Fruit fly (Drosophila melanogaster): ENCODE data around the gene CG4995.

CG4995 gene

DNA sequence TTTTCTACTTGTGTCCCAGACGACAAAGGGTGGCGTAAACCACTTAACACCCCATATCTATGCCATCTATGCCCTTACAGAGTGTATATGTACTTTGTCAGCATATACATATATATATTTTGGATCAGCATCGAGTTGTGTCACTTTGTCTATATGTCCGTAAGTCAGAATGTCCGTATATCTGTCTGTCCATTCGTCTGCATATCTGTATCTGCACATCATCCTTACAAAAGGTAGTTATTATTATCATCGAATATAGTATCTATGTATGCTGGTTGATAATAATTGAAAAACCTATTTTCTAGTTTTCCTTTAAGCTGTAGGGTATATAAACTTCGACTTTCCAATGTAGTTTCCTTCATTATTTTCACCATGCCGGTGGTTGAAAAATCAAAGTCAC is 28.9 kb downstream of the CG4995 start (continued):
- TF ChIP-seq CG10431 (GFP tag; optimal IDR thresholded peaks at IDR 0.05): no peak
- no peak for TF ChIP-seq CG5245 (GFP tag; optimal IDR thresholded peaks at IDR 0.05)
- no peak for TF ChIP-seq BEAF-32 (GFP tag; optimal IDR thresholded peaks at IDR 0.05)
- TF ChIP-seq z (GFP tag; IDR thresholded peaks at IDR 0.05): no peak
- no peak for TF ChIP-seq tna (GFP tag; IDR thresholded peaks at IDR 0.05; ENCODE audit: partially characterized antibody)
- no peak for TF ChIP-seq ham (GFP tag; IDR thresholded peaks at IDR 0.05)
- TF ChIP-seq Oli (tag; optimal IDR thresholded peaks at IDR 0.05): peak; percentile 25
- no peak for TF ChIP-seq pan (optimal IDR thresholded peaks at IDR 0.05)
- no peak for TF ChIP-seq pan (GFP tag; optimal IDR thresholded peaks at IDR 0.05 in 1 of 2, IDR thresholded peaks at IDR 0.05 in 1 of 2)
- no peak for TF ChIP-seq abd-A (tag; optimal IDR thresholded peaks at IDR 0.05)
- TF ChIP-seq CG13424 (tag; optimal IDR thresholded peaks at IDR 0.05): peak; percentile 30
- peak; percentile 44; the same call in 1 of the 3 replicates for TF ChIP-seq CG17361 (GFP tag; IDR thresholded peaks at IDR 0.05)
- no peak for TF ChIP-seq CG16779 (GFP tag; IDR thresholded peaks at IDR 0.05)
- no peak for TF ChIP-seq Bgb (GFP tag; IDR thresholded peaks at IDR 0.05; ENCODE audit: partially characterized antibody)
- TF ChIP-seq D19A (tag; optimal IDR thresholded peaks at IDR 0.05): peak; percentile 99
- TF ChIP-seq CG18599 (GFP tag; optimal IDR thresholded peaks at IDR 0.05): no peak
- no peak for TF ChIP-seq ERR (GFP tag; optimal IDR thresholded peaks at IDR 0.05)
- TF ChIP-seq CG4282 (GFP tag; optimal IDR thresholded peaks at IDR 0.05): no peak
- TF ChIP-seq ci (GFP tag; IDR thresholded peaks at IDR 0.05): no peak
- no peak for TF ChIP-seq fu2 (GFP tag; optimal IDR thresholded peaks at IDR 0.05)
- TF ChIP-seq Atf-2 (GFP tag; optimal IDR thresholded peaks at IDR 0.05): no peak
- no peak for TF ChIP-seq CG8765 (GFP tag; IDR thresholded peaks at IDR 0.05)
- TF ChIP-seq Side (GFP tag; optimal IDR thresholded peaks at IDR 0.05): no peak
- no peak for TF ChIP-seq chm (GFP tag; IDR thresholded peaks at IDR 0.05)
- TF ChIP-seq CG13287 (GFP tag; IDR thresholded peaks at IDR 0.05; ENCODE audit: partially characterized antibody): no peak
- no peak; the same call in 1 of the 2 replicates for TF ChIP-seq onecut (GFP tag; IDR thresholded peaks at IDR 0.05)
- peak; percentile 33 for TF ChIP-seq pros (GFP tag; optimal IDR thresholded peaks at IDR 0.05)
- TF ChIP-seq maf-S (GFP tag; optimal IDR thresholded peaks at IDR 0.05): no peak
- TF ChIP-seq CG1792 (GFP tag; optimal IDR thresholded peaks at IDR 0.05): no peak
- peak; percentile 55 for TF ChIP-seq CG2712 (tag; optimal IDR thresholded peaks at IDR 0.05)
- TF ChIP-seq CG9437 (GFP tag; optimal IDR thresholded peaks at IDR 0.05): no peak
- no peak for TF ChIP-seq caup (GFP tag; optimal IDR thresholded peaks at IDR 0.05; ENCODE audit: severe bottlenecking)
- TF ChIP-seq eyg (GFP tag; optimal IDR thresholded peaks at IDR 0.05): no peak
- TF ChIP-seq CG15514 (GFP tag; optimal IDR thresholded peaks at IDR 0.05): no peak
- no peak for TF ChIP-seq sna (GFP tag; IDR thresholded peaks at IDR 0.05; ENCODE audit: partially characterized antibody)
- TF ChIP-seq CG6272 (GFP tag; IDR thresholded peaks at IDR 0.05): no peak
- no peak for TF ChIP-seq Meics (GFP tag; optimal IDR thresholded peaks at IDR 0.05)
- no peak for TF ChIP-seq CG15479 (GFP tag; optimal IDR thresholded peaks at IDR 0.05)
- TF ChIP-seq Lpt (GFP tag; optimal IDR thresholded peaks at IDR 0.05): no peak
- TF ChIP-seq her (GFP tag; optimal IDR thresholded peaks at IDR 0.05): no peak
- no peak for TF ChIP-seq sob (GFP tag; IDR thresholded peaks at IDR 0.05)
- peak; percentile 6 for TF ChIP-seq Lhr (GFP tag; optimal IDR thresholded peaks at IDR 0.05)
- no peak for TF ChIP-seq Elba2 (GFP tag; optimal IDR thresholded peaks at IDR 0.05)
- TF ChIP-seq sd (tag; optimal IDR thresholded peaks at IDR 0.05): no peak
- TF ChIP-seq CG3407 (GFP tag; optimal IDR thresholded peaks at IDR 0.05): no peak
- no peak for TF ChIP-seq sr (GFP tag; IDR thresholded peaks at IDR 0.05)
- TF ChIP-seq CG18476 (GFP tag; optimal IDR thresholded peaks at IDR 0.05): no peak
- TF ChIP-seq CG1603 (tag; optimal IDR thresholded peaks at IDR 0.05): no peak
- no peak for TF ChIP-seq CG34422 (GFP tag; IDR thresholded peaks at IDR 0.05)
- TF ChIP-seq CG10543 (GFP tag; optimal IDR thresholded peaks at IDR 0.05): no peak
- no peak for TF ChIP-seq NK7.1 (GFP tag; optimal IDR thresholded peaks at IDR 0.05)
- no peak for TF ChIP-seq Abd-B (GFP tag; optimal IDR thresholded peaks at IDR 0.05)
